Fruit fly (Drosophila melanogaster) whole organism, wandering third instar larva: Measurements from ENCODE around the gene Ilp3.

Experiments used
- CG32264 ChIP-seq: fragments of 200-800 bp; sonication (Bioruptor generic); optimal IDR thresholded peaks from 2 replicates; lab custom pipeline; 2016; ENCODE audit warnings: missing biosample characterization, missing genetic modification characterization
- CrebA ChIP-seq: fragments of 200-800 bp; sonication (Bioruptor generic); optimal IDR thresholded peaks from 2 replicates; lab custom pipeline; 2016; ENCODE audit warnings: missing biosample characterization, mild to moderate bottlenecking, missing genetic modification characterization, borderline replicate concordance
- Dif ChIP-seq: fragments of 200-275, 200-300 bp; sonication (Bioruptor generic); optimal IDR thresholded peaks from 2 replicates; lab custom pipeline; 2018; ENCODE audit warnings: missing biosample characterization, missing genetic modification characterization; ENCODE audit not compliant: partially characterized antibody
- Myc ChIP-seq: fragments of >200 bp; optimal IDR thresholded peaks from 2 replicates; lab custom pipeline; 2017
- Vsx2 ChIP-seq: fragments of 200-300, 225-300 bp; sonication (Bioruptor generic); optimal IDR thresholded peaks from 2 replicates; lab custom pipeline; 2018; ENCODE audit warnings: missing biosample characterization, missing genetic modification characterization; ENCODE audit not compliant: partially characterized antibody
- br ChIP-seq: fragments of 200-800 bp; sonication (Bioruptor generic); optimal IDR thresholded peaks from 2 replicates; lab custom pipeline; 2016; ENCODE audit warnings: missing biosample characterization, missing genetic modification characterization
- brk ChIP-seq: fragments of 200-800 bp; sonication (Bioruptor generic); optimal IDR thresholded peaks from 2 replicates; lab custom pipeline; 2016; ENCODE audit warnings: missing biosample characterization, mild to moderate bottlenecking, missing genetic modification characterization
- ey ChIP-seq: fragments of 200-800 bp; sonication (Bioruptor generic); optimal IDR thresholded peaks from 2 replicates; lab custom pipeline; 2016; ENCODE audit warnings: missing biosample characterization, missing genetic modification characterization
- h ChIP-seq: fragments of 200-800 bp; sonication (Bioruptor generic); optimal IDR thresholded peaks from 3 replicates; lab custom pipeline; 2016; ENCODE audit warnings: missing biosample characterization, mild to moderate bottlenecking, missing genetic modification characterization
- lola ChIP-seq: fragments of >200 bp; optimal IDR thresholded peaks from 2 replicates; lab custom pipeline; 2017; ENCODE audit warnings: missing biosample characterization, missing genetic modification characterization
- pan ChIP-seq: fragments of >200 bp; optimal IDR thresholded peaks from 2 replicates; lab custom pipeline; 2017
- psq ChIP-seq: fragments of 200-800 bp; sonication (Bioruptor generic); optimal IDR thresholded peaks from 3 replicates; lab custom pipeline; 2017; ENCODE audit warnings: missing biosample characterization, mild to moderate bottlenecking, missing genetic modification characterization, moderate library complexity
- rgr ChIP-seq: fragments of 200-800 bp; sonication (Bioruptor generic); optimal IDR thresholded peaks from 3 replicates; lab custom pipeline; 2016; ENCODE audit warnings: missing biosample characterization, mild to moderate bottlenecking, missing genetic modification characterization
- sage ChIP-seq: fragments of 200-800 bp; sonication (Bioruptor generic); optimal IDR thresholded peaks from 2 replicates; lab custom pipeline; 2016; ENCODE audit warnings: missing biosample characterization, mild to moderate bottlenecking, missing genetic modification characterization

DNA sequence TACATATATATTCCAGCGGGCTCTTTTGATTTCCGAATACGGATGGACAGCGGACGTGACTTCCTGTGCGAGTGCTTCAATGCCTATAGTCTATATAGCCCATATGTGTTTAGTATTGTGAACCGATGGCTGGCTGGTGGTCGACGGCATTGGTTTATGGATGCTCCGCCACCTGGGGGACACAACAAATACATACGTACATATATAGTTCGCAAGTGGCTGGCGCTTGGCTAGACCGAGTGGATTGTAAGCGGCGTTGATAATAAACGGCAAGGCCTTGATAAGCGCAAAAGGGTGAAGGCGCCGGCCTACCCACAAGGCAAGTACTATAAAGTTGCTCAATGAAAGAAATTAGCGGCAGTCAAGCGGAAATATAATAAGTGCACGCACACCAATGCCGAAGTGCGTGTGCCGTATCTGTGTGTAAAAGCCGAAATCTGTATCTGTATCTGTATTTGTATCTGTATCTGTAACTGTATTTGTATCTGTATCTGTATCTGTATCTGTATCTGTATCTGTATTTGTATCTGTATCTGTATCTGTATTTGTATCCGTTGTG lies 44.1 kb upstream of the Ilp3 start:
- TF ChIP-seq pan (lab: Kevin White, UChicago): no peak
- no peak for TF ChIP-seq rgr (GFP tag; lab: Kevin White, UChicago)
- no peak for TF ChIP-seq h (GFP tag; lab: Kevin White, UChicago)
- TF ChIP-seq ey (GFP tag; lab: Kevin White, UChicago): no peak
- TF ChIP-seq Dif (GFP tag; lab: Kevin White, UChicago): no peak
- TF ChIP-seq CrebA (GFP tag; lab: Kevin White, UChicago): no peak
- TF ChIP-seq Vsx2 (GFP tag; lab: Kevin White, UChicago): no peak
- no peak for TF ChIP-seq lola (GFP tag; lab: Kevin White, UChicago)
- TF ChIP-seq psq (GFP tag; lab: Kevin White, UChicago): no peak
- no peak for TF ChIP-seq brk (GFP tag; lab: Kevin White, UChicago)
- TF ChIP-seq Myc (lab: Kevin White, UChicago): no peak
- no peak for TF ChIP-seq CG32264 (GFP tag; lab: Kevin White, UChicago)
- TF ChIP-seq br (GFP tag; lab: Kevin White, UChicago): no peak
- no peak for TF ChIP-seq sage
